Fruit fly (Drosophila melanogaster) whole organism, embryonic: Measurements from ENCODE around the gene CG31988.
A peak's percentile ranks its signal among the peaks of the same experiment; 100 is the strongest.

Experiments
- C15 ChIP-seq: fragments of 200-800 bp; sonication (Bioruptor generic); IDR thresholded peaks from 3 replicates; pipeline ENCODE4 v1.3.6; 2022; ENCODE audit warnings: missing biosample characterization, missing genetic modification characterization
- CG10209 ChIP-seq: fragments of 200-800 bp; sonication (Bioruptor generic); optimal IDR thresholded peaks from 3 replicates; lab custom pipeline; 2017; ENCODE audit warnings: missing biosample characterization, mild to moderate bottlenecking, missing genetic modification characterization, missing genetic modification reagents
- CG10959 ChIP-seq: fragments of 200-800 bp; sonication (Bioruptor generic); IDR thresholded peaks from 2 replicates; pipeline ENCODE4 v1.3.6; 2022; ENCODE audit warnings: missing biosample characterization, missing genetic modification characterization
- CG12071 ChIP-seq: fragments of 200-800 bp; sonication (Bioruptor generic); optimal IDR thresholded peaks from 3 replicates; lab custom pipeline; 2018; ENCODE audit warnings: missing biosample characterization, mild to moderate bottlenecking, missing genetic modification characterization
- CG12155 ChIP-seq: fragments of 200-800 bp; sonication (Bioruptor generic); optimal IDR thresholded peaks from 3 replicates; lab custom pipeline; 2016; ENCODE audit warnings: missing biosample characterization, missing genetic modification characterization
- CG12299 ChIP-seq: fragments of 200-800 bp; sonication (Bioruptor generic); optimal IDR thresholded peaks from 2 replicates; lab custom pipeline; 2018; ENCODE audit warnings: missing biosample characterization, mild to moderate bottlenecking, missing genetic modification characterization
- CG12659 ChIP-seq: fragments of 200-800 bp; sonication (Bioruptor generic); optimal IDR thresholded peaks from 3 replicates; lab custom pipeline; 2017; ENCODE audit warnings: mild to moderate bottlenecking, missing biosample characterization, missing genetic modification reagents, missing genetic modification characterization
- CG14667 ChIP-seq: fragments of 200-800 bp; sonication (Bioruptor generic); IDR thresholded peaks from 2 replicates; pipeline ENCODE4 v1.3.6; 2022; ENCODE audit warnings: missing biosample characterization, missing genetic modification characterization
- CG17361 ChIP-seq: fragments of 200-800 bp; sonication (Bioruptor generic); IDR thresholded peaks from 3 replicates; pipeline ENCODE4 v1.3.6; 2022; ENCODE audit warnings: missing biosample characterization, missing genetic modification characterization
- CG17912 ChIP-seq: fragments of 200-800 bp; sonication (Bioruptor generic); optimal IDR thresholded peaks from 2 replicates; lab custom pipeline; 2018; ENCODE audit warnings: missing biosample characterization, mild to moderate bottlenecking, missing genetic modification characterization
- CG2875 ChIP-seq: fragments of 200-800 bp; sonication (Bioruptor generic); optimal IDR thresholded peaks from 2 replicates; lab custom pipeline; 2017; ENCODE audit warnings: missing biosample characterization, mild to moderate bottlenecking, missing genetic modification characterization, missing genetic modification reagents
- CG2889 ChIP-seq: fragments of 200-800 bp; sonication (Bioruptor generic); IDR thresholded peaks from 3 replicates; pipeline ENCODE4 v1.3.6; 2022; ENCODE audit warnings: missing biosample characterization, missing genetic modification characterization
- CG31365 ChIP-seq: fragments of 200-800 bp; sonication (Bioruptor generic); optimal IDR thresholded peaks from 2 replicates; lab custom pipeline; 2018; ENCODE audit warnings: missing biosample characterization, mild to moderate bottlenecking, missing genetic modification characterization
- CG3281 ChIP-seq: fragments of 200-800 bp; sonication (Bioruptor generic); optimal IDR thresholded peaks from 3 replicates; lab custom pipeline; 2017; ENCODE audit warnings: missing biosample characterization, mild to moderate bottlenecking, missing genetic modification characterization
- CG4282 ChIP-seq: fragments of 200-800 bp; sonication (Bioruptor generic); optimal IDR thresholded peaks from 2 replicates; lab custom pipeline; 2016; ENCODE audit warnings: missing biosample characterization, missing genetic modification characterization
- CG5180 ChIP-seq: fragments of 200-800 bp; sonication (Bioruptor generic); optimal IDR thresholded peaks from 3 replicates; lab custom pipeline; 2017; ENCODE audit warnings: missing biosample characterization, missing genetic modification characterization, mild to moderate bottlenecking, moderate library complexity, missing genetic modification reagents
- CG8281 ChIP-seq: fragments of 200-800 bp; sonication (Bioruptor generic); optimal IDR thresholded peaks from 2 replicates; lab custom pipeline; 2018; ENCODE audit warnings: missing biosample characterization, mild to moderate bottlenecking, missing genetic modification characterization, moderate library complexity
- CG9215 ChIP-seq: fragments of 200-800 bp; sonication (Bioruptor generic); IDR thresholded peaks from 2 replicates; pipeline ENCODE4 v1.3.6; 2022; ENCODE audit warnings: missing biosample characterization, missing genetic modification characterization
- CG9609 ChIP-seq: fragments of 200-800 bp; sonication (Bioruptor generic); optimal IDR thresholded peaks from 3 replicates; lab custom pipeline; 2016; ENCODE audit warnings: missing biosample characterization, missing genetic modification characterization
- CrebB ChIP-seq: fragments of 200-800 bp; sonication (Bioruptor generic); optimal IDR thresholded peaks from 3 replicates; lab custom pipeline; 2018; ENCODE audit warnings: missing biosample characterization, mild to moderate bottlenecking, missing genetic modification characterization
- Dek ChIP-seq: fragments of 200-800 bp; sonication (Bioruptor generic); optimal IDR thresholded peaks from 3 replicates; lab custom pipeline; 2019; ENCODE audit warnings: missing biosample characterization, mild to moderate bottlenecking, missing genetic modification characterization, moderate library complexity
- Doc3 ChIP-seq: fragments of 200-800 bp; sonication (Bioruptor generic); IDR thresholded peaks from 3 replicates; pipeline ENCODE4 v1.3.6; 2022; ENCODE audit warnings: missing biosample characterization, missing genetic modification characterization; ENCODE audit not compliant: partially characterized antibody
- Fer3 ChIP-seq: fragments of 200-800 bp; sonication (Bioruptor generic); optimal IDR thresholded peaks from 2 replicates; lab custom pipeline; 2018; ENCODE audit warnings: missing biosample characterization, mild to moderate bottlenecking, missing genetic modification characterization, moderate library complexity
- Gsc ChIP-seq: fragments of 200-800 bp; sonication (Bioruptor generic); IDR thresholded peaks from 2 replicates; pipeline ENCODE4 v1.3.6; 2022; ENCODE audit warnings: missing biosample characterization, missing genetic modification characterization
- Mad ChIP-seq: fragments of 200-800 bp; sonication (Bioruptor generic); optimal IDR thresholded peaks from 2 replicates; lab custom pipeline; 2016; ENCODE audit warnings: missing biosample characterization, missing genetic modification characterization
- Poxn ChIP-seq: fragments of 200-800 bp; sonication (Bioruptor generic); IDR thresholded peaks from 2 replicates; pipeline ENCODE4 v1.3.6; 2022; ENCODE audit warnings: missing biosample characterization, missing genetic modification characterization
- Side ChIP-seq: fragments of 200-800 bp; sonication (Bioruptor generic); optimal IDR thresholded peaks from 2 replicates; lab custom pipeline; 2016; ENCODE audit warnings: missing biosample characterization, missing genetic modification characterization
- Ssrp ChIP-seq: fragments of 200-800 bp; sonication (Bioruptor generic); optimal IDR thresholded peaks from 2 replicates; lab custom pipeline; 2018; ENCODE audit warnings: missing biosample characterization, mild to moderate bottlenecking, missing genetic modification characterization, moderate library complexity
- Usf ChIP-seq: fragments of 200-800 bp; sonication (Bioruptor generic); optimal IDR thresholded peaks from 2 replicates; lab custom pipeline; 2017; ENCODE audit warnings: missing genotype, missing biosample characterization, missing genetic modification characterization
- bcd ChIP-seq: fragments of 200-800 bp; sonication (Bioruptor generic); optimal IDR thresholded peaks from 2 replicates; lab custom pipeline; 2017; ENCODE audit warnings: missing biosample characterization, mild to moderate bottlenecking, missing genetic modification characterization
- bigmax ChIP-seq: fragments of 200-800 bp; sonication (Bioruptor generic); optimal IDR thresholded peaks from 2 replicates; lab custom pipeline; 2018; ENCODE audit warnings: missing biosample characterization, mild to moderate bottlenecking, missing genetic modification characterization
- da ChIP-seq: fragments of 200-800 bp; sonication (Bioruptor generic); optimal IDR thresholded peaks from 2 replicates; lab custom pipeline; 2016; ENCODE audit warnings: missing biosample characterization, missing genetic modification characterization
- dmrt11E ChIP-seq: fragments of 200-800 bp; sonication (Bioruptor generic); optimal IDR thresholded peaks from 3 replicates; lab custom pipeline; 2018; ENCODE audit warnings: missing biosample characterization, mild to moderate bottlenecking, missing genetic modification characterization, moderate library complexity
- en ChIP-seq: fragments of 200-800 bp; sonication (Bioruptor generic); optimal IDR thresholded peaks from 2 replicates; lab custom pipeline; 2016; ENCODE audit warnings: missing biosample characterization, missing genetic modification characterization
- gcm2 ChIP-seq: fragments of 200-800 bp; sonication (Bioruptor generic); optimal IDR thresholded peaks from 2 replicates; lab custom pipeline; 2016; ENCODE audit warnings: missing biosample characterization, missing genetic modification characterization
- gt ChIP-seq: fragments of 200-800 bp; sonication (Bioruptor generic); IDR thresholded peaks from 2 replicates; pipeline ENCODE4 v1.3.6; 2022; ENCODE audit warnings: missing biosample characterization, missing genetic modification characterization
- her ChIP-seq: fragments of 200-800 bp; sonication (Bioruptor generic); optimal IDR thresholded peaks from 2 replicates; lab custom pipeline; 2016; ENCODE audit warnings: missing biosample characterization, missing genetic modification characterization
- inv ChIP-seq: fragments of 200-800 bp; sonication (Bioruptor generic); IDR thresholded peaks from 2 replicates; pipeline ENCODE4 v1.3.6; 2022; ENCODE audit warnings: missing biosample characterization, missing genetic modification characterization; ENCODE audit not compliant: partially characterized antibody
- jigr1 ChIP-seq: fragments of 200-800 bp; sonication (Bioruptor generic); IDR thresholded peaks from 3 replicates; pipeline ENCODE4 v1.3.6; 2022; ENCODE audit warnings: missing biosample characterization, missing genetic modification characterization
- lilli ChIP-seq: fragments of 200-800 bp; sonication (Bioruptor generic); optimal IDR thresholded peaks from 3 replicates; lab custom pipeline; 2016; ENCODE audit warnings: missing biosample characterization, missing genetic modification characterization
- mirr ChIP-seq: fragments of 200-800 bp; sonication (Bioruptor generic); optimal IDR thresholded peaks from 3 replicates; lab custom pipeline; 2018; ENCODE audit warnings: missing biosample characterization, mild to moderate bottlenecking, missing genetic modification characterization
- mld ChIP-seq: fragments of 200-800 bp; sonication (Bioruptor generic); IDR thresholded peaks from 3 replicates; pipeline ENCODE4 v1.3.6; 2022; ENCODE audit warnings: missing biosample characterization, missing genetic modification characterization; ENCODE audit not compliant: partially characterized antibody
- pho ChIP-seq: fragments of 200-800 bp; sonication (Bioruptor generic); optimal IDR thresholded peaks from 2 replicates; lab custom pipeline; 2016; ENCODE audit warnings: missing biosample characterization, missing genetic modification characterization
- ranshi ChIP-seq: fragments of 200-800 bp; sonication (Bioruptor generic); IDR thresholded peaks from 2 replicates; pipeline ENCODE4 v1.3.6; 2022; ENCODE audit warnings: missing biosample characterization, missing genetic modification characterization
- so ChIP-seq: fragments of 200-800 bp; sonication (Bioruptor generic); IDR thresholded peaks from 3 replicates; pipeline ENCODE4 v1.3.6; 2022; ENCODE audit warnings: missing biosample characterization, missing genetic modification characterization
- sr ChIP-seq: fragments of 200-800 bp; sonication (Bioruptor generic); IDR thresholded peaks from 3 replicates; pipeline ENCODE4 v1.3.6; 2022; ENCODE audit warnings: missing biosample characterization, missing genetic modification characterization
- stc ChIP-seq: fragments of 200-800 bp; sonication (Bioruptor generic); IDR thresholded peaks from 2 replicates; pipeline ENCODE4 v1.3.6; 2022; ENCODE audit warnings: missing biosample characterization, missing genetic modification characterization
- sug ChIP-seq: fragments of 200-800 bp; optimal IDR thresholded peaks from 2 replicates; lab custom pipeline; 2019; ENCODE audit warnings: missing biosample characterization, mild to moderate bottlenecking, missing genetic modification characterization, moderate library complexity
- tgo ChIP-seq: fragments of 200-800 bp; sonication (Bioruptor generic); IDR thresholded peaks from 3 replicates; pipeline ENCODE4 v1.3.6; 2022; ENCODE audit warnings: missing biosample characterization, missing genetic modification characterization
- tio ChIP-seq: fragments of 200-800 bp; sonication (Bioruptor generic); optimal IDR thresholded peaks from 2 replicates; lab custom pipeline; 2017; ENCODE audit warnings: missing biosample characterization, missing genetic modification characterization, inconsistent platforms

CG31988 gene

dm6 chr2L:21250519-21251336, 48.1 kb upstream of the CG31988 start (continued):
- TF ChIP-seq CG12299 (tag; lab: Kevin White, UChicago) (no peak), CG3281 (GFP tag; lab: Kevin White, UChicago) (no peak), gcm2 (GFP tag; lab: Kevin White, UChicago) (no peak), CG9609 (GFP tag; lab: Kevin White, UChicago) (no peak), da (GFP tag; lab: Kevin White, UChicago) (no peak), Fer3 (no peak), C15 (GFP tag; lab: Robert Waterston, UW) (no peak), CG2889 (GFP tag; lab: Robert Waterston, UW) (no peak), CG10959 (no peak), CG8281 (no peak), bcd (GFP tag; lab: Kevin White, UChicago) (no peak), CG10209 (GFP tag; lab: Kevin White, UChicago) (no peak), CG14667 (GFP tag; lab: Robert Waterston, UW) (no peak), mirr (GFP tag; lab: Kevin White, UChicago) (peak; percentile 66), tio (no peak), sug (tag; lab: Kevin White, UChicago) (peak; percentile 56), CG2875 (GFP tag; lab: Kevin White, UChicago) (no peak), ranshi (GFP tag; lab: Robert Waterston, UW) (no peak), CG9215 (no peak), pho (no peak), Mad (no peak), Side (GFP tag; lab: Kevin White, UChicago) (no peak), Gsc (GFP tag; lab: Robert Waterston, UW) (no peak), sr (GFP tag; lab: Robert Waterston, UW) (no peak; the same call in 1 of the 3 replicates), bigmax (GFP tag; lab: Kevin White, UChicago) (no peak), jigr1 (GFP tag; lab: Robert Waterston, UW) (no peak), lilli (GFP tag; lab: Kevin White, UChicago) (no peak), CG17361 (0 out of 3 replicates have a peak, but pooled peaks have one; percentile 22), CG31365 (no peak), Poxn (GFP tag; lab: Robert Waterston, UW) (no peak), Doc3 (no peak), CG12155 (GFP tag; lab: Kevin White, UChicago) (peak; percentile 72), CG4282 (GFP tag; lab: Kevin White, UChicago) (no peak), stc (GFP tag; lab: Robert Waterston, UW) (no peak), Dek (tag; lab: Kevin White, UChicago) (no peak), CG12659 (GFP tag; lab: Kevin White, UChicago) (no peak), her (GFP tag; lab: Kevin White, UChicago) (no peak), CG12071 (no peak), inv (GFP tag; lab: Robert Waterston, UW) (no peak), Ssrp (tag; lab: Kevin White, UChicago) (no peak), CrebB (tag; lab: Kevin White, UChicago) (no peak), tgo (GFP tag; lab: Robert Waterston, UW) (no peak), CG5180 (GFP tag; lab: Kevin White, UChicago) (peak; percentile 28), mld (GFP tag; lab: Robert Waterston, UW) (no peak), dmrt11E (tag; lab: Kevin White, UChicago) (no peak), CG17912 (no peak), en (GFP tag; lab: Kevin White, UChicago) (no peak), Usf (GFP tag; lab: Kevin White, UChicago) (no peak), so (GFP tag; lab: Robert Waterston, UW) (no peak; the same call in 2 of the 3 replicates), gt (GFP tag; lab: Robert Waterston, UW) (no peak)
